Worm (Caenorhabditis elegans) whole organism, L3 larva: ENCODE measurements around the gene F38B7.3.

Experiments used
- R02D3.7 ChIP-seq: fragments of 150-350 bp; optimal IDR thresholded peaks from 2 replicates; lab custom pipeline; 2014; ENCODE audit warnings: missing biosample characterization, missing genetic modification characterization
- ZK546.5 ChIP-seq: sonication (generic microtip); optimal IDR thresholded peaks from 2 replicates; lab custom pipeline; 2017; ENCODE audit warnings: missing biosample characterization, missing genetic modification characterization
- aly-2 ChIP-seq: fragments of 150-350 bp; optimal IDR thresholded peaks from 2 replicates; lab custom pipeline; 2014; ENCODE audit warnings: missing biosample characterization, missing genetic modification characterization
- ama-1 ChIP-seq: fragments of 150-350 bp; optimal IDR thresholded peaks from 2 replicates; lab custom pipeline; 2018
- ceh-16 ChIP-seq: sonication (generic microtip); optimal IDR thresholded peaks from 2 replicates; lab custom pipeline; 2017; ENCODE audit warnings: missing biosample characterization, missing genetic modification characterization
- ceh-28 ChIP-seq: fragments of 150-350 bp; optimal IDR thresholded peaks from 2 replicates; lab custom pipeline; 2014; ENCODE audit warnings: missing biosample characterization, missing genetic modification reagents, missing genetic modification characterization
- ceh-82 ChIP-seq: fragments of 150-350 bp; optimal IDR thresholded peaks from 2 replicates; lab custom pipeline; 2014; ENCODE audit warnings: missing biosample characterization, missing genetic modification characterization
- ceh-9 ChIP-seq: sonication (generic microtip); optimal IDR thresholded peaks from 2 replicates; lab custom pipeline; 2018; ENCODE audit warnings: missing biosample characterization, missing genetic modification characterization
- daf-12 ChIP-seq: fragments of 150-350 bp; optimal IDR thresholded peaks from 2 replicates; lab custom pipeline; 2014; ENCODE audit warnings: missing biosample characterization, missing genetic modification reagents, missing genetic modification characterization
- egl-27 ChIP-seq: sonication (generic microtip); optimal IDR thresholded peaks from 4 replicates; lab custom pipeline; 2017; ENCODE audit warnings: missing biosample characterization, missing genetic modification reagents, missing genetic modification characterization
- egl-5 ChIP-seq: fragments of 150-350 bp; optimal IDR thresholded peaks from 2 replicates; lab custom pipeline; 2017; ENCODE audit warnings: missing biosample characterization, missing genetic modification reagents, missing genetic modification characterization, inconsistent platforms
- elt-1 ChIP-seq: fragments of 150-350 bp; optimal IDR thresholded peaks from 2 replicates; lab custom pipeline; 2014; ENCODE audit warnings: missing biosample characterization, missing genetic modification characterization
- elt-2 ChIP-seq: sonication (generic microtip); optimal IDR thresholded peaks from 2 replicates; lab custom pipeline; 2016; ENCODE audit warnings: missing genetic modification reagents, mild to moderate bottlenecking, missing genetic modification characterization, missing compliant biosample characterization
- elt-3 ChIP-seq, 3 experiments: fragments of 150-350 bp in 1 of 3; sonication (generic microtip) in 2 of 3; optimal IDR thresholded peaks; 2 replicates in 2 of 3; 4 replicates in 1 of 3; lab custom pipeline; 2014 to 2017; ENCODE audit warnings: missing biosample characterization in 3 of 3, missing genetic modification characterization in 3 of 3
- eor-1 ChIP-seq, 2 experiments: fragments of 150-350 bp; optimal IDR thresholded peaks; 2 replicates each; lab custom pipeline; 2014 to 2018; ENCODE audit warnings: missing biosample characterization in 2 of 2, missing genetic modification characterization in 2 of 2
- fkh-10 ChIP-seq: sonication (generic microtip); optimal IDR thresholded peaks from 2 replicates; lab custom pipeline; 2017; ENCODE audit warnings: missing biosample characterization, missing genetic modification reagents, missing genetic modification characterization
- fkh-2 ChIP-seq: fragments of 150-350 bp; optimal IDR thresholded peaks from 2 replicates; lab custom pipeline; 2014; ENCODE audit warnings: missing biosample characterization, missing genetic modification reagents, missing genetic modification characterization
- fos-1 ChIP-seq: fragments of 150-350 bp; optimal IDR thresholded peaks from 2 replicates; lab custom pipeline; 2014; ENCODE audit warnings: missing biosample characterization, missing genetic modification characterization
- hmg-11 ChIP-seq: sonication (generic microtip); optimal IDR thresholded peaks from 2 replicates; lab custom pipeline; 2016; ENCODE audit warnings: missing genetic modification characterization, missing compliant biosample characterization
- jun-1 ChIP-seq: fragments of 150-350 bp; optimal IDR thresholded peaks from 2 replicates; lab custom pipeline; 2014; ENCODE audit warnings: missing biosample characterization, missing genetic modification reagents, missing genetic modification characterization
- lin-15B ChIP-seq: fragments of 150-350 bp; optimal IDR thresholded peaks from 2 replicates; lab custom pipeline; 2014; ENCODE audit warnings: missing biosample characterization, missing genetic modification characterization
- lin-39 ChIP-seq: fragments of 150-350 bp; optimal IDR thresholded peaks from 2 replicates; lab custom pipeline; 2018; ENCODE audit warnings: missing biosample characterization, missing genetic modification reagents, missing genetic modification characterization
- lsy-12 ChIP-seq: sonication (generic microtip); optimal IDR thresholded peaks from 2 replicates; lab custom pipeline; 2016; ENCODE audit warnings: mild to moderate bottlenecking, missing genetic modification characterization, missing compliant biosample characterization
- mdl-1 ChIP-seq: fragments of 150-350 bp; optimal IDR thresholded peaks from 2 replicates; lab custom pipeline; 2014; ENCODE audit warnings: missing biosample characterization, missing genetic modification characterization
- mml-1 ChIP-seq: fragments of 150-350 bp; sonication (generic microtip); optimal IDR thresholded peaks from 3 replicates; lab custom pipeline; 2014; ENCODE audit warnings: missing biosample characterization, missing genetic modification characterization
- nfya-1 ChIP-seq: sonication (generic microtip); optimal IDR thresholded peaks from 2 replicates; lab custom pipeline; 2017; ENCODE audit warnings: missing genetic modification characterization, mild to moderate bottlenecking, missing compliant biosample characterization, antibody characterized with exemption, moderate library complexity; ENCODE audit not compliant: insufficient read depth
- nhr-11 ChIP-seq: fragments of 150-350 bp; optimal IDR thresholded peaks from 2 replicates; lab custom pipeline; 2014; ENCODE audit warnings: missing biosample characterization, missing genetic modification characterization
- nhr-12 ChIP-seq: fragments of 150-350 bp; optimal IDR thresholded peaks from 2 replicates; lab custom pipeline; 2014; ENCODE audit warnings: missing biosample characterization, missing genetic modification characterization
- nhr-23 ChIP-seq: fragments of 150-350 bp; optimal IDR thresholded peaks from 2 replicates; lab custom pipeline; 2014; ENCODE audit warnings: missing biosample characterization, missing genetic modification reagents, missing genetic modification characterization
- nhr-237 ChIP-seq: fragments of 150-350 bp; optimal IDR thresholded peaks from 2 replicates; lab custom pipeline; 2014; ENCODE audit warnings: missing biosample characterization, missing genetic modification characterization
- nhr-25 ChIP-seq: sonication (generic microtip); optimal IDR thresholded peaks from 2 replicates; lab custom pipeline; 2017; ENCODE audit warnings: missing biosample characterization, missing genetic modification characterization
- nhr-28 ChIP-seq: fragments of 150-350 bp; optimal IDR thresholded peaks from 2 replicates; lab custom pipeline; 2014; ENCODE audit warnings: missing biosample characterization, missing genetic modification characterization
- nhr-43 ChIP-seq: sonication (generic microtip); optimal IDR thresholded peaks from 2 replicates; lab custom pipeline; 2016; ENCODE audit warnings: mild to moderate bottlenecking, missing genetic modification characterization, missing compliant biosample characterization; ENCODE audit not compliant: poor library complexity, severe bottlenecking
- nhr-67 ChIP-seq: fragments of 150-350 bp; optimal IDR thresholded peaks from 2 replicates; lab custom pipeline; 2014; ENCODE audit warnings: missing biosample characterization, missing genetic modification characterization
- nhr-76 ChIP-seq: fragments of 150-350 bp; sonication (generic microtip); optimal IDR thresholded peaks from 5 replicates; lab custom pipeline; 2014; ENCODE audit warnings: missing biosample characterization, missing genetic modification characterization
- nhr-77 ChIP-seq: fragments of 150-350 bp; optimal IDR thresholded peaks from 2 replicates; lab custom pipeline; 2014; ENCODE audit warnings: missing biosample characterization, missing genetic modification characterization
- pha-4 ChIP-seq: fragments of 150-350 bp; optimal IDR thresholded peaks from 2 replicates; lab custom pipeline; 2014; ENCODE audit warnings: missing biosample characterization, missing genetic modification reagents, missing genetic modification characterization
- pqm-1 ChIP-seq: fragments of 150-350 bp; optimal IDR thresholded peaks from 2 replicates; lab custom pipeline; 2017; ENCODE audit warnings: missing biosample characterization, missing genetic modification characterization, inconsistent platforms
- sea-2 ChIP-seq: fragments of 150-350 bp; sonication (generic microtip); optimal IDR thresholded peaks from 4 replicates; lab custom pipeline; 2014; ENCODE audit warnings: missing biosample characterization, missing genetic modification reagents, missing genetic modification characterization
- skn-1 ChIP-seq: fragments of 150-350 bp; optimal IDR thresholded peaks from 2 replicates; lab custom pipeline; 2014; ENCODE audit warnings: missing biosample characterization, missing genetic modification characterization
- snpc-4 ChIP-seq: fragments of 150-350 bp; optimal IDR thresholded peaks from 2 replicates; lab custom pipeline; 2014; ENCODE audit warnings: missing biosample characterization, missing genetic modification characterization
- tbx-2 ChIP-seq: sonication (generic microtip); optimal IDR thresholded peaks from 2 replicates; lab custom pipeline; 2016; ENCODE audit warnings: mild to moderate bottlenecking, missing genetic modification characterization, missing compliant biosample characterization
- unc-39 ChIP-seq: sonication (generic microtip); optimal IDR thresholded peaks from 4 replicates; lab custom pipeline; 2017; ENCODE audit warnings: missing biosample characterization, missing genetic modification characterization
- unc-62 ChIP-seq: fragments of 150-350 bp; sonication (generic microtip); optimal IDR thresholded peaks from 4 replicates; lab custom pipeline; 2014; ENCODE audit warnings: missing biosample characterization, missing genetic modification reagents, missing genetic modification characterization
- zag-1 ChIP-seq: fragments of 150-350 bp; optimal IDR thresholded peaks from 2 replicates; lab custom pipeline; 2014; ENCODE audit warnings: missing biosample characterization, missing genetic modification characterization
- ztf-11 ChIP-seq: fragments of 150-350 bp; optimal IDR thresholded peaks from 2 replicates; lab custom pipeline; 2014; ENCODE audit warnings: missing biosample characterization, missing genetic modification characterization
- ztf-4 ChIP-seq: fragments of 150-350 bp; optimal IDR thresholded peaks from 2 replicates; lab custom pipeline; 2014; ENCODE audit warnings: missing biosample characterization, missing genetic modification characterization

The F38B7.3 gene

DNA sequence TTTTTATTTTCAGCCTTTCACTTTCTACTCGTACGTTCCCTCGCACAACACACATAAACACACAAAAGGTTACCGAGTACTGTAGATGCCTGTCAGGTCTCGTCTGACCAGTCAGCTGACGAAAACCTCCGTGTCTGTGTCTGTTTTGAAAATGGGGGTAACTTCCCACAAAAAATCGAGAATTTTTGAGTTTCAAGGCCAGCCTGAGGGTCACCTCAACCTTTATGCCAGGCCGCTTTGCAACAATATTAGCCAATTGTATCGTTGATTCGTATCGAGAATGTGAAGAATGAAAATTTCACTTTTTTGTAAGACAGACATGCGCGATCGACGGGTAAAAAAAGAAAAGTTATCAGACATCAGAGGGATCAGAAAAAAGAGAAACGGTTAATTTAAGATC lies 17.8 kb upstream of the F38B7.3 start:
- TF ChIP-seq nhr-76 (tag; lab: Kevin White, UChicago) (no peak), aly-2 (tag; lab: Kevin White, UChicago) (no peak), ceh-82 (tag; lab: Kevin White, UChicago) (no peak), ama-1 (lab: Kevin White, UChicago) (no peak), ceh-9 (tag; lab: Kevin White, UChicago) (no peak), elt-1 (tag; lab: Kevin White, UChicago) (peak; percentile 29), nfya-1 (tag; lab: Kevin White, UChicago) (peak; percentile 1), lin-39 (no peak), nhr-23 (tag; lab: Kevin White, UChicago) (peak; percentile 66), nhr-28 (tag; lab: Kevin White, UChicago) (no peak), pha-4 (tag; lab: Kevin White, UChicago) (peak; percentile 48), unc-39 (tag; lab: Kevin White, UChicago) (no peak), nhr-25 (tag; lab: Kevin White, UChicago) (peak; percentile 97), nhr-12 (tag; lab: Kevin White, UChicago) (no peak), daf-12 (tag; lab: Kevin White, UChicago) (no peak), pqm-1 (no peak), egl-5 (tag; lab: Kevin White, UChicago) (no peak), R02D3.7 (peak; percentile 6), ztf-11 (tag; lab: Kevin White, UChicago) (no peak), nhr-11 (tag; lab: Kevin White, UChicago) (no peak), sea-2 (no peak), unc-62 (GFP tag; lab: Kevin White, UChicago) (no peak), mml-1 (no peak), zag-1 (tag; lab: Kevin White, UChicago) (no peak), eor-1 (tag; optimal IDR thresholded peaks at IDR 0.05; lab: Kevin White, UChicago) (no peak), jun-1 (tag; lab: Kevin White, UChicago) (no peak), fos-1 (tag; lab: Kevin White, UChicago) (no peak), nhr-237 (tag; lab: Kevin White, UChicago) (no peak), elt-2 (tag; lab: Kevin White, UChicago) (no peak), lin-15B (tag; lab: Kevin White, UChicago) (no peak), mdl-1 (tag; lab: Kevin White, UChicago) (no peak), tbx-2 (tag; lab: Kevin White, UChicago) (peak; percentile 1), egl-27 (tag; lab: Kevin White, UChicago) (no peak), lsy-12 (tag; lab: Kevin White, UChicago) (no peak), nhr-43 (tag; lab: Kevin White, UChicago) (peak; percentile 10), elt-3 (tag; optimal IDR thresholded peaks at IDR 0.05; lab: Kevin White, UChicago) (no peak), ceh-16 (tag; lab: Kevin White, UChicago) (no peak), ztf-4 (tag; lab: Kevin White, UChicago) (no peak), fkh-2 (tag; lab: Kevin White, UChicago) (no peak), skn-1 (tag; lab: Kevin White, UChicago) (no peak), nhr-67 (no peak), ceh-28 (no peak), fkh-10 (GFP tag; lab: Kevin White, UChicago) (no peak), ZK546.5 (tag; lab: Kevin White, UChicago) (no peak), nhr-77 (tag; lab: Kevin White, UChicago) (no peak), snpc-4 (tag; lab: Kevin White, UChicago) (no peak), hmg-11 (tag; lab: Kevin White, UChicago) (no peak)
